Worm (Caenorhabditis elegans) whole organism, young adult: ENCODE measurements around the gene Y38H6C.24.

Source experiments
- T26A5.8 ChIP-seq: sonication (generic microtip); optimal IDR thresholded peaks from 2 replicates; lab custom pipeline; 2016; ENCODE audit warnings: missing genetic modification characterization, missing compliant biosample characterization
- ama-1 ChIP-seq, 3 experiments: fragments of 150-350 bp in 1 of 3; sonication (generic microtip) in 2 of 3; optimal IDR thresholded peaks; 2 replicates each; lab custom pipeline; 2014 to 2018; ENCODE audit warnings: missing biosample characterization in 2 of 3, missing genetic modification characterization in 2 of 3, missing genetic modification reagents in 2 of 3
- cebp-2 ChIP-seq: fragments of 200-800 bp; sonication (Bioruptor generic); IDR thresholded peaks from 2 replicates; pipeline ENCODE4 v1.3.6; 2022; ENCODE audit warnings: missing genetic modification characterization, missing compliant biosample characterization

DNA sequence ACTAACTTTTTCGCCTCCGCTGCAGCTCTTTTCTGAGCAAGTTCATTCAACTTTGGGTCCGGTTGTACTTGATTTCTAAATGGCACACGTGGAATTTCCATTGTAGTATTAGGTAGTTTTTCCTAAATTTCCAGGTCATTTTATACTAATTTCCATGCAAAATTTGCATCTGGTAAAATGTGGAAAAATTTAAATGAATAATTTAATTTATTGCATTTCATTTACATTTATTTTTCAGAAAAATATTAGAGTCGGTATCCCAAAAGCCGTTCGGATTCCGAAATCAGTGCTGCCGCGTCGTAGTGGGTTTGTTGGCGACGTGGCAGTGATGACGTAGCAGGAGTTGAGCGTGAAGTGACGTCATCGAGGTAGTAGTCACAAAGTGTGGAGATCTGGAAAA lies 20.8 kb downstream of the Y38H6C.24 start, which contains the start of gene Y38H6C.18:
- no peak for TF ChIP-seq ama-1 (optimal IDR thresholded peaks at IDR 0.05; lab: Kevin White, UChicago)
- no peak for TF ChIP-seq ama-1 (GFP tag; optimal IDR thresholded peaks at IDR 0.05; lab: Kevin White, UChicago)
- TF ChIP-seq T26A5.8: no peak
- TF ChIP-seq cebp-2 (GFP tag; lab: Robert Waterston, UW): no peak
